Fruit fly (Drosophila melanogaster) whole organism, embryonic: ENCODE results near the gene DPCoAC.

Experiments
- Blimp-1 ChIP-seq: fragments of 200-800 bp; sonication (Bioruptor generic); optimal IDR thresholded peaks from 3 replicates; lab custom pipeline; 2018; ENCODE audit warnings: missing biosample characterization, missing genetic modification characterization, mild to moderate bottlenecking, moderate library complexity, missing genetic modification reagents
- CG10147 ChIP-seq: fragments of 200-800 bp; sonication (Bioruptor generic); optimal IDR thresholded peaks from 2 replicates; lab custom pipeline; 2019; ENCODE audit warnings: missing biosample characterization, mild to moderate bottlenecking, missing genetic modification characterization, moderate library complexity
- CG10267 ChIP-seq: fragments of 200-800 bp; sonication (Bioruptor generic); optimal IDR thresholded peaks from 2 replicates; lab custom pipeline; 2018; ENCODE audit warnings: missing biosample characterization, mild to moderate bottlenecking, missing genetic modification characterization, moderate library complexity
- CG10366 ChIP-seq: fragments of 200-800 bp; sonication (Bioruptor generic); IDR thresholded peaks from 2 replicates; pipeline ENCODE4 v1.3.6; 2022; ENCODE audit warnings: missing biosample characterization, missing genetic modification characterization
- CG10462 ChIP-seq: fragments of 200-800 bp; sonication (Bioruptor generic); optimal IDR thresholded peaks from 2 replicates; lab custom pipeline; 2016; ENCODE audit warnings: missing biosample characterization, missing genetic modification characterization
- CG10654 ChIP-seq: fragments of 200-800 bp; sonication (Bioruptor generic); optimal IDR thresholded peaks from 2 replicates; lab custom pipeline; 2016; ENCODE audit warnings: missing biosample characterization, missing genetic modification characterization
- CG1233 ChIP-seq: fragments of 200-800 bp; sonication (Bioruptor generic); optimal IDR thresholded peaks from 4 replicates; lab custom pipeline; 2018; ENCODE audit warnings: missing biosample characterization, mild to moderate bottlenecking, missing genetic modification characterization
- CG12744 ChIP-seq: fragments of 200-800 bp; sonication (Bioruptor generic); optimal IDR thresholded peaks from 2 replicates; lab custom pipeline; 2016; ENCODE audit warnings: missing biosample characterization, missing genetic modification characterization
- CG13894 ChIP-seq: fragments of 200-800 bp; sonication (Bioruptor generic); optimal IDR thresholded peaks from 3 replicates; lab custom pipeline; 2018; ENCODE audit warnings: missing biosample characterization, mild to moderate bottlenecking, missing genetic modification characterization, moderate library complexity
- CG14710 ChIP-seq: fragments of 200-800 bp; sonication (Bioruptor generic); optimal IDR thresholded peaks from 3 replicates; lab custom pipeline; 2019; ENCODE audit warnings: missing biosample characterization, mild to moderate bottlenecking, missing genetic modification characterization, moderate library complexity
- CG1832 ChIP-seq: fragments of 200-800 bp; sonication (Bioruptor generic); optimal IDR thresholded peaks from 2 replicates; lab custom pipeline; 2017; ENCODE audit warnings: missing biosample characterization, mild to moderate bottlenecking, missing genetic modification characterization, inconsistent platforms
- CG2712 ChIP-seq: fragments of 200-800 bp; optimal IDR thresholded peaks from 3 replicates; lab custom pipeline; 2019; ENCODE audit warnings: missing biosample characterization, mild to moderate bottlenecking, missing genetic modification characterization, moderate library complexity
- CG30020 ChIP-seq: fragments of 200-800 bp; optimal IDR thresholded peaks from 2 replicates; lab custom pipeline; 2019; ENCODE audit warnings: missing biosample characterization, mild to moderate bottlenecking, missing genetic modification characterization, moderate library complexity
- CG31388 ChIP-seq: fragments of 200-800 bp; sonication (Bioruptor generic); optimal IDR thresholded peaks from 2 replicates; lab custom pipeline; 2016; ENCODE audit warnings: missing biosample characterization, missing genetic modification characterization
- CG34422 ChIP-seq: fragments of 200-800 bp; sonication (Bioruptor generic); IDR thresholded peaks from 3 replicates; pipeline ENCODE4 v1.3.6; 2022; ENCODE audit warnings: missing biosample characterization, missing genetic modification characterization
- CG3838 ChIP-seq: fragments of 200-800 bp; sonication (Bioruptor generic); optimal IDR thresholded peaks from 3 replicates; lab custom pipeline; 2016; ENCODE audit warnings: missing biosample characterization, missing genetic modification characterization
- CG4404 ChIP-seq: fragments of 200-800 bp; sonication (Bioruptor generic); IDR thresholded peaks from 2 replicates; pipeline ENCODE4 v1.3.6; 2022; ENCODE audit warnings: missing biosample characterization, missing genetic modification characterization
- CG6175 ChIP-seq: fragments of 200-800 bp; sonication (Bioruptor generic); IDR thresholded peaks from 3 replicates; pipeline ENCODE4 v1.3.6; 2022; ENCODE audit warnings: missing biosample characterization, missing genetic modification characterization
- CG6683 ChIP-seq: fragments of 200-800 bp; sonication (Bioruptor generic); optimal IDR thresholded peaks from 2 replicates; lab custom pipeline; 2017; ENCODE audit warnings: missing biosample characterization, mild to moderate bottlenecking, missing genetic modification characterization, missing genetic modification reagents
- CG9932 ChIP-seq: fragments of 200-800 bp; sonication (Bioruptor generic); IDR thresholded peaks from 2 replicates; pipeline ENCODE4 v1.3.6; 2022; ENCODE audit warnings: missing biosample characterization, missing genetic modification characterization
- Chrac-16 ChIP-seq: fragments of 200-800 bp; sonication (Bioruptor generic); optimal IDR thresholded peaks from 3 replicates; lab custom pipeline; 2016; ENCODE audit warnings: missing biosample characterization, missing genetic modification characterization
- CkIIα-i1 ChIP-seq: fragments of 200-800 bp; sonication (Bioruptor generic); IDR thresholded peaks from 2 replicates; pipeline ENCODE4 v1.3.6; 2022; ENCODE audit warnings: missing biosample characterization, missing genetic modification characterization
- D19A ChIP-seq: fragments of 200-800 bp; optimal IDR thresholded peaks from 3 replicates; lab custom pipeline; 2019; ENCODE audit warnings: missing biosample characterization, mild to moderate bottlenecking, missing genetic modification characterization, moderate library complexity
- Deaf1 ChIP-seq: fragments of 200-800 bp; optimal IDR thresholded peaks from 3 replicates; lab custom pipeline; 2019; ENCODE audit warnings: missing biosample characterization, mild to moderate bottlenecking, missing genetic modification characterization, moderate library complexity
- Dfd ChIP-seq, 2 experiments: fragments of >200 bp; optimal IDR thresholded peaks; 2 replicates each; lab custom pipeline; 2017; ENCODE audit warnings: missing biosample characterization in 2 of 2, missing genetic modification characterization in 2 of 2
- Dref ChIP-seq: fragments of 200-800 bp; sonication (Bioruptor generic); IDR thresholded peaks from 2 replicates; pipeline ENCODE4 v1.3.6; 2022; ENCODE audit warnings: missing biosample characterization, missing genetic modification characterization
- Drgx ChIP-seq: fragments of 200-800 bp; sonication (Bioruptor generic); IDR thresholded peaks from 2 replicates; pipeline ENCODE4 v1.3.6; 2022; ENCODE audit warnings: missing biosample characterization, missing genetic modification characterization
- Ets65A ChIP-seq: fragments of 200-800 bp; sonication (Bioruptor generic); peaks from one replicate; lab custom pipeline; 2016; ENCODE audit warnings: missing biosample characterization, missing genetic modification characterization
- Fer3 ChIP-seq: fragments of 200-800 bp; sonication (Bioruptor generic); optimal IDR thresholded peaks from 2 replicates; lab custom pipeline; 2018; ENCODE audit warnings: missing biosample characterization, mild to moderate bottlenecking, missing genetic modification characterization, moderate library complexity
- Hr78 ChIP-seq, 2 experiments: fragments of 200-800 bp in 1 of 2; fragments of >200 bp in 1 of 2; sonication (Bioruptor generic) in 1 of 2; optimal IDR thresholded peaks; 2 replicates each; lab custom pipeline; 2017 to 2019; ENCODE audit warnings: missing biosample characterization in 2 of 2, missing genetic modification characterization in 2 of 2, mild to moderate bottlenecking in 1 of 2, moderate library complexity in 1 of 2
- MTF-1 ChIP-seq: fragments of 200-800 bp; sonication (Bioruptor generic); optimal IDR thresholded peaks from 2 replicates; lab custom pipeline; 2018; ENCODE audit warnings: missing biosample characterization, mild to moderate bottlenecking, missing genetic modification characterization, borderline replicate concordance
- Med ChIP-seq: fragments of 200-800 bp; sonication (Bioruptor generic); peaks from one replicate; lab custom pipeline; 2016; ENCODE audit warnings: missing biosample characterization, missing genetic modification characterization, mild to moderate bottlenecking, inconsistent platforms, moderate library complexity
- Myb ChIP-seq: fragments of 200-800 bp; sonication (Bioruptor generic); optimal IDR thresholded peaks from 2 replicates; lab custom pipeline; 2016; ENCODE audit warnings: missing biosample characterization, missing genetic modification characterization
- NC2α ChIP-seq: fragments of 200-800 bp; sonication (Bioruptor generic); optimal IDR thresholded peaks from 2 replicates; lab custom pipeline; 2016; ENCODE audit warnings: missing biosample characterization, missing genetic modification characterization
- Optix ChIP-seq: fragments of 200-800 bp; sonication (Bioruptor generic); IDR thresholded peaks from 3 replicates; pipeline ENCODE4 v1.3.6; 2022; ENCODE audit warnings: missing biosample characterization, missing genetic modification characterization
- Ptx1 ChIP-seq: fragments of 200-800 bp; sonication (Bioruptor generic); IDR thresholded peaks from 2 replicates; pipeline ENCODE4 v1.3.6; 2022; ENCODE audit warnings: missing biosample characterization, missing genetic modification characterization
- Six4 ChIP-seq: fragments of 200-800 bp; sonication (Bioruptor generic); optimal IDR thresholded peaks from 2 replicates; lab custom pipeline; 2016; ENCODE audit warnings: missing biosample characterization, missing genetic modification characterization
- Sry-δ ChIP-seq: fragments of 200-800 bp; sonication (Bioruptor generic); optimal IDR thresholded peaks from 2 replicates; lab custom pipeline; 2016; ENCODE audit warnings: missing biosample characterization, missing genetic modification characterization
- Stat92E ChIP-seq, 3 experiments: fragments of >200 bp in 2 of 3; fragments of 200-800 bp in 1 of 3; sonication (Bioruptor generic) in 1 of 3; optimal IDR thresholded peaks; 2 replicates each; lab custom pipeline; 2017 to 2019; ENCODE audit warnings: missing biosample characterization in 3 of 3, missing genetic modification characterization in 3 of 3, mild to moderate bottlenecking in 1 of 3, moderate library complexity in 1 of 3
- abd-A ChIP-seq: fragments of 200-800 bp; sonication (Bioruptor generic); optimal IDR thresholded peaks from 3 replicates; lab custom pipeline; 2019; ENCODE audit warnings: missing biosample characterization, mild to moderate bottlenecking, missing genetic modification characterization, moderate library complexity
- chm ChIP-seq: fragments of 200-800 bp; sonication (Bioruptor generic); IDR thresholded peaks from 2 replicates; pipeline ENCODE4 v1.3.6; 2022; ENCODE audit warnings: missing biosample characterization, missing genetic modification characterization
- da ChIP-seq: fragments of 200-800 bp; sonication (Bioruptor generic); optimal IDR thresholded peaks from 2 replicates; lab custom pipeline; 2016; ENCODE audit warnings: missing biosample characterization, missing genetic modification characterization
- danr ChIP-seq: fragments of 200-800 bp; sonication (Bioruptor generic); IDR thresholded peaks from 2 replicates; pipeline ENCODE4 v1.3.6; 2022; ENCODE audit warnings: missing biosample characterization, missing genetic modification characterization
- dpn ChIP-seq, 2 experiments: fragments of 200-800 bp; sonication (Bioruptor generic); optimal IDR thresholded peaks; 3 replicates each; lab custom pipeline; 2016; ENCODE audit warnings: missing biosample characterization in 2 of 2, missing genetic modification characterization in 2 of 2
- emc ChIP-seq: fragments of 200-800 bp; sonication (Bioruptor generic); optimal IDR thresholded peaks from 2 replicates; lab custom pipeline; 2016; ENCODE audit warnings: missing biosample characterization, missing genetic modification characterization
- ham ChIP-seq: fragments of 200-800 bp; sonication (Bioruptor generic); IDR thresholded peaks from 2 replicates; pipeline ENCODE4 v1.3.6; 2022; ENCODE audit warnings: missing biosample characterization, missing genetic modification characterization
- kah ChIP-seq: fragments of 200-800 bp; sonication (Bioruptor generic); optimal IDR thresholded peaks from 2 replicates; lab custom pipeline; 2018; ENCODE audit warnings: missing biosample characterization, mild to moderate bottlenecking, missing genetic modification characterization
- klu ChIP-seq: fragments of 200-800 bp; sonication (Bioruptor generic); IDR thresholded peaks from 2 replicates; pipeline ENCODE4 v1.3.6; 2022; ENCODE audit warnings: missing biosample characterization, missing genetic modification characterization
- nmo ChIP-seq: fragments of 200-800 bp; sonication (Bioruptor generic); optimal IDR thresholded peaks from 2 replicates; lab custom pipeline; 2018; ENCODE audit warnings: missing biosample characterization, mild to moderate bottlenecking, missing genetic modification characterization, moderate library complexity
- oc ChIP-seq: fragments of 200-800 bp; sonication (Bioruptor generic); optimal IDR thresholded peaks from 2 replicates; lab custom pipeline; 2018; ENCODE audit warnings: missing biosample characterization, mild to moderate bottlenecking, missing genetic modification characterization, moderate library complexity
- sens ChIP-seq: fragments of 200-800 bp; sonication (Bioruptor generic); peaks from one replicate; lab custom pipeline; 2016; ENCODE audit warnings: missing biosample characterization, missing genetic modification characterization

The DPCoAC gene

dm6 chr3R:20567507-20568222 is 10.2 kb upstream of the DPCoAC start (continued):
- TF ChIP-seq MTF-1 (no peak), CG6683 (GFP tag; lab: Kevin White, UChicago) (no peak), Sry-δ (GFP tag; lab: Kevin White, UChicago) (no peak), Optix (GFP tag; lab: Robert Waterston, UW) (no peak), Med (GFP tag; lab: Kevin White, UChicago) (peak; percentile 38), klu (GFP tag; lab: Robert Waterston, UW) (no peak), CG10366 (GFP tag; lab: Robert Waterston, UW) (no peak), Ptx1 (no peak), D19A (tag; lab: Kevin White, UChicago) (no peak), kah (GFP tag; lab: Kevin White, UChicago) (no peak), Deaf1 (tag; lab: Kevin White, UChicago) (no peak), CG10462 (GFP tag; lab: Kevin White, UChicago) (no peak), CG3838 (GFP tag; lab: Kevin White, UChicago) (no peak), da (GFP tag; lab: Kevin White, UChicago) (no peak), Blimp-1 (GFP tag; lab: Kevin White, UChicago) (peak; percentile 10), Hr78 (GFP tag; optimal IDR thresholded peaks at IDR 0.05; lab: Kevin White, UChicago) (peak in 1 of 2 experiments; percentile 28), Stat92E (GFP tag; optimal IDR thresholded peaks at IDR 0.05; lab: Kevin White, UChicago) (no peak), CG34422 (no peak), CG1832 (GFP tag; lab: Kevin White, UChicago) (no peak), nmo (no peak), dpn (GFP tag; optimal IDR thresholded peaks at IDR 0.05; lab: Kevin White, UChicago) (no peak), CG14710 (tag; lab: Kevin White, UChicago) (no peak), Drgx (GFP tag; lab: Robert Waterston, UW) (no peak; the same call in 1 of the 2 replicates), chm (GFP tag; lab: Robert Waterston, UW) (no peak), oc (peak; percentile 4), CG13894 (tag; lab: Kevin White, UChicago) (peak; percentile 86), Ets65A (GFP tag; lab: Kevin White, UChicago) (peak; percentile 8), CG10267 (tag; lab: Kevin White, UChicago) (no peak), CG12744 (GFP tag; lab: Kevin White, UChicago) (no peak), Chrac-16 (GFP tag; lab: Kevin White, UChicago) (no peak), CG4404 (GFP tag; lab: Robert Waterston, UW) (no peak), emc (GFP tag; lab: Kevin White, UChicago) (no peak), CG9932 (GFP tag; lab: Robert Waterston, UW) (no peak), ham (GFP tag; lab: Robert Waterston, UW) (no peak), Fer3 (tag; lab: Kevin White, UChicago) (no peak), abd-A (tag; lab: Kevin White, UChicago) (no peak), Dref (GFP tag; lab: Robert Waterston, UW) (no peak), Dfd (GFP tag; optimal IDR thresholded peaks at IDR 0.05; lab: Kevin White, UChicago) (no peak), CG10147 (GFP tag; lab: Kevin White, UChicago) (no peak), CG30020 (tag; lab: Kevin White, UChicago) (no peak), CG6175 (GFP tag; lab: Robert Waterston, UW) (no peak), sens (GFP tag; lab: Kevin White, UChicago) (peak; percentile 37), CG31388 (GFP tag; lab: Kevin White, UChicago) (no peak), Six4 (no peak), CkIIα-i1 (GFP tag; lab: Robert Waterston, UW) (no peak), CG1233 (GFP tag; lab: Kevin White, UChicago) (no peak), NC2α (no peak), danr (GFP tag; lab: Robert Waterston, UW) (no peak), CG2712 (tag; lab: Kevin White, UChicago) (no peak), Myb (GFP tag; lab: Kevin White, UChicago) (no peak), CG10654 (GFP tag; lab: Kevin White, UChicago) (no peak)
